Worm (Caenorhabditis elegans) whole organism, L1 larva: Measurements from ENCODE around the gene math-26.

Source experiments
- C04F5.9 ChIP-seq: sonication (generic microtip); optimal IDR thresholded peaks from 2 replicates; lab custom pipeline; 2016; ENCODE audit warnings: missing genetic modification characterization, missing compliant biosample characterization
- C16A3.4 ChIP-seq: fragments of 150-350 bp; optimal IDR thresholded peaks from 2 replicates; lab custom pipeline; 2014; ENCODE audit warnings: missing biosample characterization, missing genetic modification characterization
- C34B4.2 ChIP-seq: sonication (generic microtip); optimal IDR thresholded peaks from 2 replicates; lab custom pipeline; 2017; ENCODE audit warnings: mild to moderate bottlenecking, missing genetic modification characterization, missing compliant biosample characterization
- Y116A8C.19 ChIP-seq: sonication (generic microtip); optimal IDR thresholded peaks from 2 replicates; lab custom pipeline; 2016; ENCODE audit warnings: missing compliant biosample characterization, missing genetic modification characterization, borderline replicate concordance
- alr-1 ChIP-seq: fragments of 200-800 bp; sonication (Bioruptor generic); optimal IDR thresholded peaks from 2 replicates; lab custom pipeline; 2018; ENCODE audit warnings: borderline replicate concordance, mild to moderate bottlenecking, missing genetic modification characterization, missing compliant biosample characterization
- ama-1 ChIP-seq: fragments of 150-350 bp; optimal IDR thresholded peaks from 2 replicates; lab custom pipeline; 2014
- ceh-8 ChIP-seq: fragments of 200-800 bp; sonication (Bioruptor generic); optimal IDR thresholded peaks from 2 replicates; lab custom pipeline; 2018; ENCODE audit warnings: mild to moderate bottlenecking, missing genetic modification characterization, moderate library complexity, missing compliant biosample characterization
- ceh-82 ChIP-seq, 3 experiments: fragments of 150-350 bp in 1 of 3; sonication (generic microtip) in 2 of 3; optimal IDR thresholded peaks; 2 replicates each; lab custom pipeline; 2014 to 2017; ENCODE audit warnings: missing biosample characterization in 3 of 3, missing genetic modification characterization in 3 of 3
- ceh-88 ChIP-seq: fragments of 200-800 bp; sonication (Bioruptor generic); IDR thresholded peaks from 2 replicates; pipeline ENCODE4 v1.3.6; 2022; ENCODE audit warnings: missing genetic modification characterization, missing compliant biosample characterization
- efl-1 ChIP-seq, 4 experiments: fragments of 150-350 bp; optimal IDR thresholded peaks in 3 of 4; peaks in 1 of 4; 1 replicate in 1 of 4; 2 replicates in 3 of 4; lab custom pipeline; 2014; ENCODE audit warnings: missing biosample characterization in 2 of 4, missing genetic modification characterization in 2 of 4, missing genetic modification reagents in 2 of 4
- elt-2 ChIP-seq: sonication (generic microtip); optimal IDR thresholded peaks from 2 replicates; lab custom pipeline; 2016; ENCODE audit warnings: missing genetic modification characterization, mild to moderate bottlenecking, inconsistent platforms, missing compliant biosample characterization, missing genetic modification reagents
- elt-3 ChIP-seq, 6 experiments: fragments of 150-350 bp in 1 of 6; sonication (generic microtip); optimal IDR thresholded peaks; 2 replicates each; lab custom pipeline; 2017 to 2018; ENCODE audit warnings: missing biosample characterization in 6 of 6, missing genetic modification characterization in 6 of 6, inconsistent platforms in 1 of 6
- ets-5 ChIP-seq: fragments of 200-800 bp; sonication (Bioruptor generic); IDR thresholded peaks from 2 replicates; pipeline ENCODE4 v1.3.6; 2022; ENCODE audit warnings: missing genetic modification characterization, missing compliant biosample characterization
- fkh-4 ChIP-seq: sonication (generic microtip); optimal IDR thresholded peaks from 2 replicates; lab custom pipeline; 2016; ENCODE audit warnings: missing compliant biosample characterization, missing genetic modification characterization, borderline replicate concordance
- fos-1 ChIP-seq: fragments of 150-350 bp; optimal IDR thresholded peaks from 2 replicates; lab custom pipeline; 2014; ENCODE audit warnings: missing biosample characterization, missing genetic modification characterization
- hlh-17 ChIP-seq: fragments of 200-800 bp; sonication (Bioruptor generic); optimal IDR thresholded peaks from 2 replicates; lab custom pipeline; 2018; ENCODE audit warnings: missing genetic modification characterization, mild to moderate bottlenecking, missing compliant biosample characterization, moderate library complexity, borderline replicate concordance
- lin-15B ChIP-seq: fragments of 150-350 bp; sonication (generic microtip); optimal IDR thresholded peaks from 3 replicates; lab custom pipeline; 2014; ENCODE audit warnings: missing biosample characterization, missing genetic modification characterization
- lin-35 ChIP-seq, 2 experiments: fragments of 150-350 bp; optimal IDR thresholded peaks; 2 replicates each; lab custom pipeline; 2014; ENCODE audit warnings: missing biosample characterization in 2 of 2, missing genetic modification characterization in 2 of 2, missing genetic modification reagents in 2 of 2
- lir-3 ChIP-seq: sonication (generic microtip); optimal IDR thresholded peaks from 2 replicates; lab custom pipeline; 2016; ENCODE audit warnings: mild to moderate bottlenecking, missing genetic modification characterization, moderate library complexity, missing compliant biosample characterization; ENCODE audit not compliant: poor library complexity
- mab-9 ChIP-seq: fragments of 200-800 bp; sonication (Bioruptor generic); IDR thresholded peaks from 2 replicates; pipeline ENCODE4 v1.3.6; 2022; ENCODE audit warnings: missing genetic modification reagents, missing genetic modification characterization, missing compliant biosample characterization
- nhr-11 ChIP-seq: fragments of 150-350 bp; optimal IDR thresholded peaks from 2 replicates; lab custom pipeline; 2014; ENCODE audit warnings: missing biosample characterization, missing genetic modification characterization
- nhr-12 ChIP-seq: sonication (generic microtip); optimal IDR thresholded peaks from 2 replicates; lab custom pipeline; 2017; ENCODE audit warnings: missing biosample characterization, missing genetic modification characterization
- nhr-19 ChIP-seq: fragments of 200-800 bp; sonication (Bioruptor generic); conservative IDR thresholded peaks from 2 replicates; pipeline ENCODE4 v1.3.6; 2022; ENCODE audit warnings: missing genetic modification characterization, missing compliant biosample characterization
- nhr-237 ChIP-seq: fragments of 150-350 bp; optimal IDR thresholded peaks from 2 replicates; lab custom pipeline; 2014; ENCODE audit warnings: missing biosample characterization, missing genetic modification characterization
- nhr-28 ChIP-seq: fragments of 150-350 bp; optimal IDR thresholded peaks from 2 replicates; lab custom pipeline; 2014; ENCODE audit warnings: missing biosample characterization, missing genetic modification characterization
- nhr-77 ChIP-seq: fragments of 150-350 bp; optimal IDR thresholded peaks from 2 replicates; lab custom pipeline; 2014; ENCODE audit warnings: missing biosample characterization, missing genetic modification characterization
- nhr-84 ChIP-seq: sonication (generic microtip); optimal IDR thresholded peaks from 2 replicates; lab custom pipeline; 2017; ENCODE audit warnings: missing biosample characterization, missing genetic modification characterization
- nhr-90 ChIP-seq: sonication (generic microtip); optimal IDR thresholded peaks from 2 replicates; lab custom pipeline; 2016; ENCODE audit warnings: mild to moderate bottlenecking, missing genetic modification characterization, missing compliant biosample characterization; ENCODE audit not compliant: poor library complexity
- rnt-1 ChIP-seq: sonication (generic microtip); optimal IDR thresholded peaks from 2 replicates; lab custom pipeline; 2016; ENCODE audit warnings: mild to moderate bottlenecking, missing genetic modification characterization, moderate library complexity, missing compliant biosample characterization
- snu-23 ChIP-seq: sonication (generic microtip); optimal IDR thresholded peaks from 2 replicates; lab custom pipeline; 2016; ENCODE audit warnings: missing genetic modification characterization, missing compliant biosample characterization
- sox-4 ChIP-seq: sonication (generic microtip); optimal IDR thresholded peaks from 2 replicates; lab custom pipeline; 2016; ENCODE audit warnings: missing genetic modification characterization, missing compliant biosample characterization
- sup-37 ChIP-seq: fragments of 200-800 bp; sonication (Bioruptor generic); optimal IDR thresholded peaks from 2 replicates; lab custom pipeline; 2018; ENCODE audit warnings: mild to moderate bottlenecking, missing genetic modification characterization, missing compliant biosample characterization
- swsn-7 ChIP-seq: sonication (generic microtip); optimal IDR thresholded peaks from 2 replicates; lab custom pipeline; 2016; ENCODE audit warnings: missing genetic modification characterization, missing compliant biosample characterization
- tbx-2 ChIP-seq: sonication (generic microtip); optimal IDR thresholded peaks from 2 replicates; lab custom pipeline; 2016; ENCODE audit warnings: missing genetic modification characterization, missing compliant biosample characterization
- unc-86 ChIP-seq: sonication (generic microtip); optimal IDR thresholded peaks from 2 replicates; lab custom pipeline; 2016; ENCODE audit warnings: missing genetic modification characterization, missing compliant biosample characterization
- zip-4 ChIP-seq: fragments of 200-800 bp; sonication (Bioruptor generic); optimal IDR thresholded peaks from 2 replicates; lab custom pipeline; 2018; ENCODE audit warnings: mild to moderate bottlenecking, missing genetic modification characterization, moderate library complexity, missing compliant biosample characterization
- ztf-11 ChIP-seq, 2 experiments: sonication (generic microtip); optimal IDR thresholded peaks; 2 replicates each; lab custom pipeline; 2016 to 2017; ENCODE audit warnings: missing genetic modification characterization in 2 of 2, missing biosample characterization in 1 of 2, missing compliant biosample characterization in 1 of 2

The math-26 gene

ce11 chrII:1738844-1739243 lies 32.6 kb upstream of the math-26 start, which contains the start of the genes irld-9 and irld-33:
irld-9 (minus strand) TSS chrII:1738944.
irld-33 (plus strand) TSS chrII:1739052.
- TF ChIP-seq zip-4 (no peak), Y116A8C.19 (tag; lab: Kevin White, UChicago) (no peak), elt-2 (tag; lab: Kevin White, UChicago) (no peak), nhr-84 (tag; lab: Kevin White, UChicago) (no peak), efl-1 (optimal IDR thresholded peaks at IDR 0.05; lab: Kevin White, UChicago) (no peak), efl-1 (GFP tag; optimal IDR thresholded peaks at IDR 0.05 in 1 of 2; lab: Kevin White, UChicago) (no peak)
- TF ChIP-seq, all 84 proteins: peak for 0

ce11 chrII:1741248-1741647 lies 30.2 kb upstream of the math-26 start, which contains the start of gene K07G6.1:
K07G6.1 (plus strand) TSS chrII:1741548.
- TF ChIP-seq efl-1 (optimal IDR thresholded peaks at IDR 0.05; lab: Kevin White, UChicago) (no peak), efl-1 (GFP tag; optimal IDR thresholded peaks at IDR 0.05 in 1 of 2; lab: Kevin White, UChicago) (peak in 1 of 2 experiments; percentile 26), sup-37 (GFP tag; lab: Kevin White, UChicago) (no peak)

ce11 chrII:1742535-1742934 lies 28.9 kb upstream of the math-26 start, which contains the start of gene F36H5.12:
F36H5.12 (plus strand) TSS chrII:1742835.
- TF ChIP-seq C34B4.2 (tag; lab: Kevin White, UChicago), result no peak
- no peak for TF ChIP-seq hlh-17 (GFP tag; lab: Kevin White, UChicago)
- TF ChIP-seq lin-35 (GFP tag; optimal IDR thresholded peaks at IDR 0.05; lab: Kevin White, UChicago), result no peak
- TF ChIP-seq nhr-28 (tag; lab: Kevin White, UChicago), result no peak
- no peak for TF ChIP-seq sox-4 (tag; lab: Kevin White, UChicago)
- TF ChIP-seq ceh-8, result no peak

ce11 chrII:1744183-1744582 lies 27.3 kb upstream of the math-26 start, which contains the start of gene clec-19:
clec-19 (plus strand) TSS chrII:1744483.
- TF ChIP-seq nhr-237 (tag; lab: Kevin White, UChicago) (no peak), elt-2 (tag; lab: Kevin White, UChicago) (no peak), nhr-11 (tag; lab: Kevin White, UChicago) (no peak), alr-1 (tag; lab: Kevin White, UChicago) (no peak), nhr-12 (tag; lab: Kevin White, UChicago) (no peak), ceh-88 (GFP tag; lab: Robert Waterston, UW) (no peak), nhr-19 (GFP tag; lab: Robert Waterston, UW) (no peak), snu-23 (no peak), mab-9 (GFP tag; lab: Robert Waterston, UW) (no peak)

ce11 chrII:1750413-1750812 lies 21.0 kb upstream of the math-26 start, which contains the start of the genes F36H5.13 and F36H5.8:
F36H5.13 (minus strand) TSS chrII:1750513.
F36H5.8 (minus strand) TSS chrII:1750686.
- TF ChIP-seq lir-3 (tag; lab: Kevin White, UChicago) (no peak), unc-86 (tag; lab: Kevin White, UChicago) (no peak), ztf-11 (tag; optimal IDR thresholded peaks at IDR 0.05; lab: Kevin White, UChicago) (no peak), lin-15B (tag; lab: Kevin White, UChicago) (no peak), ceh-82 (tag; optimal IDR thresholded peaks at IDR 0.05; lab: Kevin White, UChicago) (no peak), nhr-90 (tag; lab: Kevin White, UChicago) (no peak), nhr-84 (tag; lab: Kevin White, UChicago) (no peak), ama-1 (no peak), snu-23 (no peak), fos-1 (tag; lab: Kevin White, UChicago) (no peak)

- TF ChIP-seq alr-1 (tag; lab: Kevin White, UChicago) (no peak), tbx-2 (no peak), zip-4 (no peak), nhr-12 (tag; lab: Kevin White, UChicago) (no peak), C16A3.4 (tag; lab: Kevin White, UChicago) (no peak), nhr-84 (tag; lab: Kevin White, UChicago) (no peak), swsn-7 (no peak), nhr-77 (no peak), sup-37 (GFP tag; lab: Kevin White, UChicago) (no peak), ets-5 (no peak), C04F5.9 (tag; lab: Kevin White, UChicago) (no peak), elt-3 (tag; optimal IDR thresholded peaks at IDR 0.05; lab: Kevin White, UChicago) (no peak), rnt-1 (no peak), fkh-4 (no peak), ceh-88 (GFP tag; lab: Robert Waterston, UW) (no peak)
Measured at ce11 chrII:1752990-1753389, 18.5 kb upstream of the math-26 start, which contains the start of gene F36H5.9. F36H5.9 (minus strand) TSS chrII:1753090.
